Worm (Caenorhabditis elegans) whole organism, L1 larva: ENCODE results near the gene clec-171.

ENCODE experiments used
- elt-3 ChIP-seq, 6 experiments: fragments of 150-350 bp in 1 of 6; sonication (generic microtip); optimal IDR thresholded peaks; 2 replicates each; lab custom pipeline; 2017 to 2018; ENCODE audit warnings: missing biosample characterization in 6 of 6, missing genetic modification characterization in 6 of 6, inconsistent platforms in 1 of 6
- lin-13 ChIP-seq: fragments of 150-350 bp; optimal IDR thresholded peaks from 2 replicates; lab custom pipeline; 2014; ENCODE audit warnings: missing biosample characterization, missing genetic modification reagents, missing genetic modification characterization
- nhr-11 ChIP-seq: fragments of 150-350 bp; optimal IDR thresholded peaks from 2 replicates; lab custom pipeline; 2014; ENCODE audit warnings: missing biosample characterization, missing genetic modification characterization

ce11 chrIV:1419795-1420509 lies 7.2 kb downstream of the clec-171 start, which contains the start of gene Y77E11A.7:
- peak; percentile 97 for TF ChIP-seq lin-13 (GFP tag; lab: Kevin White, UChicago)
- TF ChIP-seq nhr-11 (tag; lab: Kevin White, UChicago), result peak; percentile 38
- TF ChIP-seq elt-3 (tag; optimal IDR thresholded peaks at IDR 0.05; lab: Kevin White, UChicago), result peak in 5 of 6 experiments; percentile 46 to 84 (median 71)
